Fruit fly (Drosophila melanogaster) whole organism, embryonic: ENCODE results near the gene CG18265.

ENCODE experiments used
- Abd-B ChIP-seq: fragments of 200-800 bp; sonication (Bioruptor generic); optimal IDR thresholded peaks from 2 replicates; lab custom pipeline; 2018; ENCODE audit warnings: missing biosample characterization, mild to moderate bottlenecking, missing genetic modification characterization, moderate library complexity
- Atf3 ChIP-seq: fragments of 200-800 bp; sonication (Bioruptor generic); optimal IDR thresholded peaks from 3 replicates; lab custom pipeline; 2016; ENCODE audit warnings: missing biosample characterization, missing genetic modification characterization
- Awh ChIP-seq: fragments of 200-800 bp; sonication (Bioruptor generic); IDR thresholded peaks from 2 replicates; pipeline ENCODE4, ENCODE4 v1.3.6; 2022; ENCODE audit warnings: missing biosample characterization, missing genetic modification characterization
- B-H2 ChIP-seq: fragments of 200-800 bp; sonication (Bioruptor generic); optimal IDR thresholded peaks from 2 replicates; lab custom pipeline; 2018; ENCODE audit warnings: missing biosample characterization, mild to moderate bottlenecking, missing genetic modification characterization
- CG10147 ChIP-seq: fragments of 200-800 bp; sonication (Bioruptor generic); optimal IDR thresholded peaks from 2 replicates; lab custom pipeline; 2019; ENCODE audit warnings: missing biosample characterization, mild to moderate bottlenecking, missing genetic modification characterization, moderate library complexity
- CG11504 ChIP-seq: fragments of 200-800 bp; sonication (Bioruptor generic); optimal IDR thresholded peaks from 3 replicates; lab custom pipeline; 2019; ENCODE audit warnings: missing biosample characterization, mild to moderate bottlenecking, missing genetic modification characterization, moderate library complexity
- CG12104 ChIP-seq: fragments of 200-800 bp; sonication (Bioruptor generic); optimal IDR thresholded peaks from 3 replicates; lab custom pipeline; 2016; ENCODE audit warnings: missing biosample characterization, missing genetic modification characterization
- CG15696 ChIP-seq: fragments of 200-800 bp; sonication (Bioruptor generic); optimal IDR thresholded peaks from 2 replicates; lab custom pipeline; 2019; ENCODE audit warnings: missing biosample characterization, mild to moderate bottlenecking, missing genetic modification characterization, moderate library complexity
- CG16815 ChIP-seq: fragments of 200-800 bp; sonication (Bioruptor generic); optimal IDR thresholded peaks from 3 replicates; lab custom pipeline; 2017; ENCODE audit warnings: missing biosample characterization, mild to moderate bottlenecking, missing genetic modification characterization
- CG17829 ChIP-seq: fragments of 200-800 bp; optimal IDR thresholded peaks from 2 replicates; lab custom pipeline; 2019; ENCODE audit warnings: missing biosample characterization, mild to moderate bottlenecking, missing genetic modification characterization, moderate library complexity
- CG31224 ChIP-seq: fragments of 200-800 bp; sonication (Bioruptor generic); IDR thresholded peaks from 2 replicates; pipeline ENCODE4 v1.3.6; 2022; ENCODE audit warnings: missing biosample characterization, missing genetic modification characterization
- CG32772 ChIP-seq: fragments of 200-800 bp; sonication (Bioruptor generic); IDR thresholded peaks from 2 replicates; pipeline ENCODE4 v1.3.6; 2022; ENCODE audit warnings: missing biosample characterization, missing genetic modification characterization
- CG34422 ChIP-seq: fragments of 200-800 bp; sonication (Bioruptor generic); IDR thresholded peaks from 3 replicates; pipeline ENCODE4 v1.3.6; 2022; ENCODE audit warnings: missing biosample characterization, missing genetic modification characterization
- CG4730 ChIP-seq: fragments of 200-800 bp; sonication (Bioruptor generic); IDR thresholded peaks from 2 replicates; pipeline ENCODE4 v1.3.6; 2022; ENCODE audit warnings: missing biosample characterization, missing genetic modification characterization
- CG8281 ChIP-seq: fragments of 200-800 bp; sonication (Bioruptor generic); optimal IDR thresholded peaks from 2 replicates; lab custom pipeline; 2018; ENCODE audit warnings: missing biosample characterization, mild to moderate bottlenecking, missing genetic modification characterization, moderate library complexity
- CG9727 ChIP-seq: fragments of 200-800 bp; sonication (Bioruptor generic); optimal IDR thresholded peaks from 3 replicates; lab custom pipeline; 2017; ENCODE audit warnings: missing biosample characterization, mild to moderate bottlenecking, missing genetic modification characterization
- Dip3 ChIP-seq: fragments of 200-800 bp; sonication (Bioruptor generic); optimal IDR thresholded peaks from 3 replicates; lab custom pipeline; 2016; ENCODE audit warnings: missing biosample characterization, missing genetic modification characterization
- ERR ChIP-seq: fragments of 200-800 bp; sonication (Bioruptor generic); optimal IDR thresholded peaks from 2 replicates; lab custom pipeline; 2016; ENCODE audit warnings: missing biosample characterization, missing genetic modification characterization
- HLH4C ChIP-seq: fragments of 200-800 bp; sonication (Bioruptor generic); IDR thresholded peaks from 3 replicates; pipeline ENCODE4 v1.3.6; 2022; ENCODE audit warnings: missing biosample characterization, missing genetic modification characterization; ENCODE audit not compliant: partially characterized antibody
- HLH54F ChIP-seq: fragments of 200-800 bp; sonication (Bioruptor generic); optimal IDR thresholded peaks from 3 replicates; lab custom pipeline; 2016; ENCODE audit warnings: missing biosample characterization, missing genetic modification characterization
- Hr78 ChIP-seq, 2 experiments: fragments of 200-800 bp in 1 of 2; fragments of >200 bp in 1 of 2; sonication (Bioruptor generic) in 1 of 2; optimal IDR thresholded peaks; 2 replicates each; lab custom pipeline; 2017 to 2019; ENCODE audit warnings: missing biosample characterization in 2 of 2, missing genetic modification characterization in 2 of 2, mild to moderate bottlenecking in 1 of 2, moderate library complexity in 1 of 2
- Lpt ChIP-seq: fragments of >200 bp; optimal IDR thresholded peaks from 2 replicates; lab custom pipeline; 2018; ENCODE audit warnings: missing biosample characterization, missing genetic modification characterization
- MTF-1 ChIP-seq: fragments of 200-800 bp; sonication (Bioruptor generic); optimal IDR thresholded peaks from 2 replicates; lab custom pipeline; 2018; ENCODE audit warnings: missing biosample characterization, mild to moderate bottlenecking, missing genetic modification characterization, borderline replicate concordance
- NC2β ChIP-seq: fragments of 200-800 bp; sonication (Bioruptor generic); optimal IDR thresholded peaks from 2 replicates; lab custom pipeline; 2016; ENCODE audit warnings: missing biosample characterization, missing genetic modification characterization
- NfI ChIP-seq: fragments of 200-800 bp; sonication (Bioruptor generic); optimal IDR thresholded peaks from 3 replicates; lab custom pipeline; 2018; ENCODE audit warnings: missing biosample characterization, mild to moderate bottlenecking, missing genetic modification characterization, moderate library complexity
- Stat92E ChIP-seq, 3 experiments: fragments of >200 bp in 2 of 3; fragments of 200-800 bp in 1 of 3; sonication (Bioruptor generic) in 1 of 3; optimal IDR thresholded peaks; 2 replicates each; lab custom pipeline; 2017 to 2019; ENCODE audit warnings: missing biosample characterization in 3 of 3, missing genetic modification characterization in 3 of 3, mild to moderate bottlenecking in 1 of 3, moderate library complexity in 1 of 3
- dm ChIP-seq: fragments of 200-800 bp; sonication (Bioruptor generic); optimal IDR thresholded peaks from 3 replicates; lab custom pipeline; 2016; ENCODE audit warnings: missing biosample characterization, missing genetic modification characterization
- dpn ChIP-seq, 2 experiments: fragments of 200-800 bp; sonication (Bioruptor generic); optimal IDR thresholded peaks; 3 replicates each; lab custom pipeline; 2016; ENCODE audit warnings: missing biosample characterization in 2 of 2, missing genetic modification characterization in 2 of 2
- en ChIP-seq: fragments of 200-800 bp; sonication (Bioruptor generic); optimal IDR thresholded peaks from 2 replicates; lab custom pipeline; 2016; ENCODE audit warnings: missing biosample characterization, missing genetic modification characterization
- fd3F ChIP-seq: fragments of 200-800 bp; sonication (Bioruptor generic); optimal IDR thresholded peaks from 2 replicates; lab custom pipeline; 2018; ENCODE audit warnings: missing biosample characterization, mild to moderate bottlenecking, missing genetic modification characterization, moderate library complexity
- gt ChIP-seq: fragments of 200-800 bp; sonication (Bioruptor generic); IDR thresholded peaks from 2 replicates; pipeline ENCODE4 v1.3.6; 2022; ENCODE audit warnings: missing biosample characterization, missing genetic modification characterization
- her ChIP-seq: fragments of 200-800 bp; sonication (Bioruptor generic); optimal IDR thresholded peaks from 2 replicates; lab custom pipeline; 2016; ENCODE audit warnings: missing biosample characterization, missing genetic modification characterization
- ken ChIP-seq: fragments of 200-800 bp; sonication (Bioruptor generic); IDR thresholded peaks from 3 replicates; pipeline ENCODE4 v1.3.6; 2022; ENCODE audit warnings: missing biosample characterization, missing genetic modification characterization
- lmd ChIP-seq: fragments of 200-800 bp; sonication (Bioruptor generic); IDR thresholded peaks from 2 replicates; pipeline ENCODE4 v1.3.6; 2022; ENCODE audit warnings: missing biosample characterization, missing genetic modification characterization
- otp ChIP-seq: fragments of 200-800 bp; sonication (Bioruptor generic); IDR thresholded peaks from 3 replicates; pipeline ENCODE4, ENCODE4 v1.3.6; 2022; ENCODE audit warnings: missing biosample characterization, missing genetic modification characterization
- pb ChIP-seq: fragments of 200-800 bp; sonication (Bioruptor generic); optimal IDR thresholded peaks from 3 replicates; lab custom pipeline; 2016; ENCODE audit warnings: missing biosample characterization, missing genetic modification characterization
- psq ChIP-seq: fragments of 200-800 bp; sonication (Bioruptor generic); optimal IDR thresholded peaks from 2 replicates; lab custom pipeline; 2017; ENCODE audit warnings: missing biosample characterization, missing genetic modification characterization
- scrt ChIP-seq: fragments of 200-800 bp; sonication (Bioruptor generic); optimal IDR thresholded peaks from 2 replicates; lab custom pipeline; 2018; ENCODE audit warnings: missing biosample characterization, mild to moderate bottlenecking, missing genetic modification characterization, moderate library complexity
- sqz ChIP-seq: fragments of 200-800 bp; sonication (Bioruptor generic); optimal IDR thresholded peaks from 3 replicates; lab custom pipeline; 2018; ENCODE audit warnings: missing biosample characterization, mild to moderate bottlenecking, missing genetic modification characterization
- tap ChIP-seq: fragments of 200-800 bp; optimal IDR thresholded peaks from 3 replicates; lab custom pipeline; 2019; ENCODE audit warnings: missing biosample characterization, mild to moderate bottlenecking, missing genetic modification characterization, moderate library complexity

The CG18265 gene

DNA sequence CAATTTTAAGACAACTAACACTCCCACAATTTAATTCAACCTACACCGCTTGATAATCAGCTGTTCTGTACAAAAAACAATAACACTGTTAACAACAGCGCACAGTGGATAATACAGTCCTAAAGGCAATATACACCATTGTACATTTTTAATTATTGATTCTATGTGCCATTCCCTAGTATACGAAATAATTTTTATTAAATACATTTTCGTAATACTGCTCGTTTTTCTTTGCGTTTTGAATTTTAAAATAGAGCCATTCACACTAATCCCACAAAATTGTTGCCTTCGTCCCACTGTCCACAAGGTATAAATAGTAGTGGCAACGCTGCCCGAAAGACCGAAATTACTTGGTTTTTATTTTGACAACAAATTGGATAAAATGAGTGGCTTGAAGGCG, 5.6 kb upstream of the CG18265 start, which contains the start of the genes Coq4 and CG32176 (continued):
- peak; percentile 95 for TF ChIP-seq ERR (GFP tag; lab: Kevin White, UChicago)
- TF ChIP-seq lmd: peak; percentile 98
- TF ChIP-seq fd3F: peak; percentile 97
- TF ChIP-seq B-H2: peak; percentile 98
- peak; percentile 98 for TF ChIP-seq CG32772 (GFP tag; lab: Robert Waterston, UW)
- peak; percentile 98 for TF ChIP-seq Awh (GFP tag; lab: Robert Waterston, UW)
- TF ChIP-seq Stat92E (GFP tag; optimal IDR thresholded peaks at IDR 0.05; lab: Kevin White, UChicago): peak in 1 of 3 experiments; percentile 57
- TF ChIP-seq NfI (GFP tag; lab: Kevin White, UChicago): peak; percentile 98
- peak; percentile 95 for TF ChIP-seq CG31224 (GFP tag; lab: Robert Waterston, UW)
- peak; percentile 62 for TF ChIP-seq HLH4C (GFP tag; lab: Robert Waterston, UW)
- peak; percentile 99 for TF ChIP-seq CG16815 (GFP tag; lab: Kevin White, UChicago)
- TF ChIP-seq CG9727 (GFP tag; lab: Kevin White, UChicago): peak; percentile 97
- TF ChIP-seq sqz (GFP tag; lab: Kevin White, UChicago): peak; percentile 91
- TF ChIP-seq en: peak; percentile 95
- TF ChIP-seq gt (GFP tag; lab: Robert Waterston, UW): peak; percentile 95
- peak; percentile 89 for TF ChIP-seq CG8281 (tag; lab: Kevin White, UChicago)
- TF ChIP-seq Atf3 (GFP tag; lab: Kevin White, UChicago): peak; percentile 98
- no peak for TF ChIP-seq Lpt
- peak; percentile 94 for TF ChIP-seq CG10147 (GFP tag; lab: Kevin White, UChicago)
- peak; percentile 94 for TF ChIP-seq CG12104 (GFP tag; lab: Kevin White, UChicago)
- TF ChIP-seq dm (GFP tag; lab: Kevin White, UChicago): peak; percentile 96
- peak; percentile 98 for TF ChIP-seq NC2β (GFP tag; lab: Kevin White, UChicago)
- TF ChIP-seq CG15696 (tag; lab: Kevin White, UChicago): peak; percentile 98
- peak; percentile 89 for TF ChIP-seq scrt (GFP tag; lab: Kevin White, UChicago)
- peak; percentile 98 for TF ChIP-seq otp (GFP tag; lab: Robert Waterston, UW)
- peak; percentile 93 for TF ChIP-seq psq (GFP tag; lab: Kevin White, UChicago)
- peak; percentile 97 for TF ChIP-seq tap (tag; lab: Kevin White, UChicago)
- peak; percentile 99 for TF ChIP-seq HLH54F (GFP tag; lab: Kevin White, UChicago)
- TF ChIP-seq CG4730 (GFP tag; lab: Robert Waterston, UW): peak; percentile 97
- TF ChIP-seq Dip3: peak; percentile 98
- TF ChIP-seq Abd-B: peak; percentile 99
- no peak for TF ChIP-seq Hr78 (GFP tag; optimal IDR thresholded peaks at IDR 0.05; lab: Kevin White, UChicago)
- peak; percentile 98 for TF ChIP-seq CG17829
- TF ChIP-seq CG34422 (GFP tag; lab: Robert Waterston, UW): peak; percentile 99
- peak; percentile 96 for TF ChIP-seq CG11504 (tag; lab: Kevin White, UChicago)
- peak; percentile 93 for TF ChIP-seq MTF-1 (GFP tag; lab: Kevin White, UChicago)
- peak; percentile 99 for TF ChIP-seq dpn (GFP tag; optimal IDR thresholded peaks at IDR 0.05; lab: Kevin White, UChicago)
- TF ChIP-seq ken: peak; percentile 98
- peak; percentile 95 for TF ChIP-seq pb

DNA sequence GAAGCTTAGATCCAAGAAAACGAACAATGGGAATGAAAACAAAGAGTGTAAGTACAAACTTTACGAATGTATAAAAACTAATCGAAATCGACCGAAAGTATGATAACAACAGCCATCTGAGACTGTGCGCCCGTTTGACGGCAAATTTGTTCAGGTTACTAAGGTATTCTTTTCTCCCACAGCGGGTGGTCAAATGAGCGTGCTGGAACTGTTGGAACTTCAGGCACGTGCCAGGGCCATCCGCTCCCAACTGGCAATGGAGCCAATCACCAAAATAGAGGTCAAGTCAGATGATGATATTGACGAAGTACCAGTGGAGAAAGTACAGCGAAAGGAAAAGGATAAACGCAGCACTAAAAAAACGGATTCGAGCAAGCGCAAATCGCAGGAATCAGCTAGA, 2.9 kb upstream of the CG18265 start, which contains the start of gene CG12229:
TSS of gene CG12229 (minus strand) at position 101 of the 400 bp plus-strand sequence.
- no peak for TF ChIP-seq her (GFP tag; lab: Kevin White, UChicago)
